Worm (Caenorhabditis elegans): ENCODE measurements around the gene D2023.6.
A peak's percentile ranks its signal among the peaks of the same experiment; 100 is the strongest.

- TF ChIP-seq aly-2 (tag; optimal IDR thresholded peaks at IDR 0.05) (no peak), Y55F3AM.14 (GFP tag; optimal IDR thresholded peaks at IDR 0.05) (peak; percentile 82), nhr-6 (tag; optimal IDR thresholded peaks at IDR 0.05) (no peak), nhr-237 (tag; optimal IDR thresholded peaks at IDR 0.05) (no peak), ztf-4 (tag; optimal IDR thresholded peaks at IDR 0.05) (no peak), nhr-129 (tag; optimal IDR thresholded peaks at IDR 0.05) (peak; percentile 14), unc-55 (GFP tag; optimal IDR thresholded peaks at IDR 0.05) (no peak), ama-1 (optimal IDR thresholded peaks at IDR 0.05) (no peak), ZK546.5 (tag; optimal IDR thresholded peaks at IDR 0.05) (no peak)
These were observed 27.8 kb upstream of the D2023.6 start for ce11 chrV:11799252-11799822.
